Worm (Caenorhabditis elegans) whole organism, mixed stage, embryonic: ENCODE data around the gene H06H21.8.

Experiments used
- M03D4.4 ChIP-seq: sonication (generic microtip); optimal IDR thresholded peaks from 2 replicates; lab custom pipeline; 2017; ENCODE audit warnings: mild to moderate bottlenecking, missing genetic modification characterization, missing compliant biosample characterization
- bed-3 ChIP-seq: fragments of 200-800 bp; sonication (Bioruptor generic); optimal IDR thresholded peaks from 3 replicates; lab custom pipeline; 2018; ENCODE audit warnings: mild to moderate bottlenecking, missing genetic modification characterization, moderate library complexity, missing compliant biosample characterization
- blmp-1 ChIP-seq: fragments of 150-350 bp; optimal IDR thresholded peaks from 2 replicates; lab custom pipeline; 2014; ENCODE audit warnings: missing biosample characterization, missing genetic modification characterization
- ceh-39 ChIP-seq: fragments of 150-350 bp; optimal IDR thresholded peaks from 2 replicates; lab custom pipeline; 2014; ENCODE audit warnings: missing biosample characterization, missing genetic modification characterization
- ceh-43 ChIP-seq: fragments of 200-800 bp; sonication (Bioruptor generic); optimal IDR thresholded peaks from 2 replicates; lab custom pipeline; 2018; ENCODE audit warnings: mild to moderate bottlenecking, missing genetic modification characterization, moderate library complexity, missing compliant biosample characterization
- cnd-1 ChIP-seq: fragments of 200-800 bp; sonication (Bioruptor generic); optimal IDR thresholded peaks from 2 replicates; lab custom pipeline; 2018; ENCODE audit warnings: mild to moderate bottlenecking, missing genetic modification characterization, missing compliant biosample characterization
- drap-1 ChIP-seq: fragments of 200-800 bp; sonication (Bioruptor generic); optimal IDR thresholded peaks from 3 replicates; lab custom pipeline; 2018; ENCODE audit warnings: mild to moderate bottlenecking, missing genetic modification characterization, missing compliant biosample characterization
- elt-1 ChIP-seq: sonication (generic microtip); optimal IDR thresholded peaks from 2 replicates; lab custom pipeline; 2017; ENCODE audit warnings: missing genetic modification characterization, mild to moderate bottlenecking, missing compliant biosample characterization, antibody characterized with exemption, moderate library complexity, borderline replicate concordance; ENCODE audit not compliant: insufficient read depth
- elt-3 ChIP-seq: fragments of 150-350 bp; optimal IDR thresholded peaks from 2 replicates; lab custom pipeline; 2014; ENCODE audit warnings: missing biosample characterization, missing genetic modification characterization
- flh-1 ChIP-seq: fragments of 200-800 bp; sonication (Bioruptor generic); optimal IDR thresholded peaks from 2 replicates; lab custom pipeline; 2018; ENCODE audit warnings: mild to moderate bottlenecking, missing genetic modification characterization, moderate library complexity, missing compliant biosample characterization
- ham-2 ChIP-seq: fragments of 200-800 bp; sonication (Bioruptor generic); optimal IDR thresholded peaks from 2 replicates; lab custom pipeline; 2018; ENCODE audit warnings: mild to moderate bottlenecking, missing genetic modification characterization, missing compliant biosample characterization
- hlh-1 ChIP-seq: fragments of 150-350 bp; optimal IDR thresholded peaks from 2 replicates; lab custom pipeline; 2014; ENCODE audit warnings: missing biosample characterization, missing genetic modification reagents, missing genetic modification characterization
- lin-13 ChIP-seq: fragments of 150-350 bp; optimal IDR thresholded peaks from 2 replicates; lab custom pipeline; 2014; ENCODE audit warnings: missing biosample characterization, missing genetic modification characterization
- lsy-2 ChIP-seq: fragments of 150-350 bp; optimal IDR thresholded peaks from 2 replicates; lab custom pipeline; 2014; ENCODE audit warnings: missing biosample characterization, missing genetic modification characterization
- mep-1 ChIP-seq: fragments of 150-350 bp; optimal IDR thresholded peaks from 2 replicates; lab custom pipeline; 2017; ENCODE audit warnings: missing biosample characterization, missing genetic modification reagents, missing genetic modification characterization, inconsistent platforms
- nhr-12 ChIP-seq: fragments of 150-350 bp; optimal IDR thresholded peaks from 2 replicates; lab custom pipeline; 2014; ENCODE audit warnings: missing biosample characterization, missing genetic modification characterization
- nhr-2 ChIP-seq: fragments of 150-350 bp; optimal IDR thresholded peaks from 2 replicates; lab custom pipeline; 2014; ENCODE audit warnings: missing biosample characterization, missing genetic modification characterization
- nhr-237 ChIP-seq: fragments of 150-350 bp; optimal IDR thresholded peaks from 2 replicates; lab custom pipeline; 2014; ENCODE audit warnings: missing biosample characterization, missing genetic modification characterization
- nhr-76 ChIP-seq: sonication (generic microtip); optimal IDR thresholded peaks from 2 replicates; lab custom pipeline; 2017; ENCODE audit warnings: missing biosample characterization, missing genetic modification characterization
- pha-4 ChIP-seq: fragments of 150-350 bp; optimal IDR thresholded peaks from 2 replicates; lab custom pipeline; 2018; ENCODE audit warnings: missing biosample characterization, missing genetic modification reagents, missing genetic modification characterization
- sem-2 ChIP-seq: fragments of 200-800 bp; sonication (Bioruptor generic); optimal IDR thresholded peaks from 2 replicates; lab custom pipeline; 2018; ENCODE audit warnings: mild to moderate bottlenecking, missing genetic modification characterization, missing compliant biosample characterization
- snpc-4 ChIP-seq: fragments of 150-350 bp; optimal IDR thresholded peaks from 2 replicates; lab custom pipeline; 2014; ENCODE audit warnings: missing biosample characterization, missing genetic modification characterization
- sptf-1 ChIP-seq: sonication (generic microtip); optimal IDR thresholded peaks from 2 replicates; lab custom pipeline; 2017; ENCODE audit warnings: mild to moderate bottlenecking, missing genetic modification characterization, moderate library complexity, missing compliant biosample characterization
- tbx-8 ChIP-seq: fragments of 200-800 bp; sonication (Bioruptor generic); optimal IDR thresholded peaks from 2 replicates; lab custom pipeline; 2018; ENCODE audit warnings: mild to moderate bottlenecking, missing genetic modification characterization, moderate library complexity, missing compliant biosample characterization
- unc-120 ChIP-seq: sonication (generic microtip); optimal IDR thresholded peaks from 2 replicates; lab custom pipeline; 2017; ENCODE audit warnings: missing genetic modification characterization, missing compliant biosample characterization; ENCODE audit not compliant: poor library complexity, severe bottlenecking
- unc-39 ChIP-seq: fragments of 150-350 bp; optimal IDR thresholded peaks from 2 replicates; lab custom pipeline; 2014; ENCODE audit warnings: missing biosample characterization, missing genetic modification characterization
- zip-8 ChIP-seq: fragments of 150-350 bp; optimal IDR thresholded peaks from 2 replicates; lab custom pipeline; 2014; ENCODE audit warnings: missing biosample characterization, missing genetic modification characterization
- ztf-11 ChIP-seq: fragments of 150-350 bp; optimal IDR thresholded peaks from 2 replicates; lab custom pipeline; 2014; ENCODE audit warnings: missing biosample characterization, missing genetic modification characterization

Gene H06H21.8

DNA sequence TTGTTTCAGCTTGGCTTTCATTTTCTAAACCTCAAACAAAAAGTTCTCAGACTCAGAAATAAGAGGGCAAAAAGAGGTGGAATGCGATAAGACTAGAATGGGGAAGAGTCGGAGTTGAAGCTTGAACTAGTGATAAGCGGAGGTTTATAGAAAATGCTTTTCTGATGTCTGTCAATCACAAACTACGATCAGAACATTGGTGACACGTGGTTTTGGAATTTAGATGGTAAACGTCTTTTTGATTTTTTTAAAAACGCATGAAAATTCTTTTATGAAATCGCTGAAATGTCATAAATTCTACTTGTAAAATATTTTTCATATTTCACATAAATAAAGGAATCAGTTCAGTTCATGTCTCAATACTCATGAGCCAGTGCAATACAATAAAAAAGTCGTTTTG lies at the start of gene H06H21.8:
Gene H06H21.8 (minus strand): TSS at position 78 of the 400 bp plus-strand sequence.
- TF ChIP-seq cnd-1 (no peak), mep-1 (tag; lab: Kevin White, UChicago) (no peak), nhr-237 (tag; lab: Kevin White, UChicago) (no peak), elt-1 (tag; lab: Kevin White, UChicago) (no peak), blmp-1 (tag; lab: Kevin White, UChicago) (no peak), nhr-2 (tag; lab: Kevin White, UChicago) (no peak), lsy-2 (tag; lab: Kevin White, UChicago) (no peak), sptf-1 (no peak), ceh-39 (tag; lab: Kevin White, UChicago) (no peak), bed-3 (no peak)
- TF ChIP-seq, all 35 proteins: peak for 0

DNA sequence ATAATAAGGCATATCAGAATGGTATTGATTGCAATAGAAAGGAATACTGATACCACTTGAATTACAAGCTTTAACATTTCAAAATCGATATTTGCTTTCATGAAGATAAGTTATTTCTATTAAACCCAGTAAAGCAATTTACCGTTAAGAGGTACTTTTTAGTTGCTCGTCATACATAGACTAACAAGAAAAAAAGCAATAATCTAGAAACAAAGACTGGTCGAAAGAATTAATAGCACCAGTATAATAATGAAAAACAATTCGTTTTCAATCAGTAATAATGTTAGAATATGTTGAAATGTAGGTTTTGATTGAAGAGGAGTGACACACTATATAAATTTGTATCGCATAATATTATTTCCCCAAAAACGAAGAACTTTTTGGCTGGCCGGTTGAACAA lies 49.6 kb upstream of the H06H21.8 start, which contains the start of gene str-175:
Gene str-175 (minus strand): TSS at position 101 of the 400 bp plus-strand sequence.
- TF ChIP-seq blmp-1 (tag; lab: Kevin White, UChicago) (no peak), sem-2 (no peak)

DNA sequence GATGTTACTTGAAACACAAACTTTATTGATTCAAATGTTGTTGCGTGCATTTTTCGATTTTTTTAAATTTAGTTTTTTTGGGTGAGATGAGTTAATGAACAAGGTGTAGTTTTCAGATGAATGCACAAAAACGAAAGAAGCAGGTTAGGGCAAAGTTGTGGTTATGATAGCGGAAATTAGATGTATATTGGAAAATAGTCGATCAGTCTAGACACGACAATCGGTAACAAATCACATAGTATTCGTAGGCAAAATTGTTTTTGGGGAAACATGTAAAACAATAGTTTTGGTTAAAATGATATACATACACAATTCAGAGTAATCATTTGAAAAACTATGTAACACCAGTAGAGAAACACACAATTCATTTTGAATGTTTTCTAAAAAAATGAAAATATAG lies 46.7 kb upstream of the H06H21.8 start, which contains the start of gene str-172:
Gene str-172 (minus strand): TSS at position 101 of the 400 bp plus-strand sequence.
- TF ChIP-seq nhr-12 (tag; lab: Kevin White, UChicago) (no peak), flh-1 (GFP tag; lab: Kevin White, UChicago) (no peak), sem-2 (no peak), unc-39 (no peak), tbx-8 (GFP tag; lab: Kevin White, UChicago) (no peak), drap-1 (no peak), nhr-237 (tag; lab: Kevin White, UChicago) (no peak), pha-4 (no peak), ham-2 (GFP tag; lab: Kevin White, UChicago) (no peak), nhr-2 (tag; lab: Kevin White, UChicago) (no peak), sptf-1 (no peak), ztf-11 (no peak), unc-120 (tag; lab: Kevin White, UChicago) (no peak), mep-1 (tag; lab: Kevin White, UChicago) (no peak), hlh-1 (tag; lab: Kevin White, UChicago) (no peak), ceh-43 (GFP tag; lab: Kevin White, UChicago) (no peak)

DNA sequence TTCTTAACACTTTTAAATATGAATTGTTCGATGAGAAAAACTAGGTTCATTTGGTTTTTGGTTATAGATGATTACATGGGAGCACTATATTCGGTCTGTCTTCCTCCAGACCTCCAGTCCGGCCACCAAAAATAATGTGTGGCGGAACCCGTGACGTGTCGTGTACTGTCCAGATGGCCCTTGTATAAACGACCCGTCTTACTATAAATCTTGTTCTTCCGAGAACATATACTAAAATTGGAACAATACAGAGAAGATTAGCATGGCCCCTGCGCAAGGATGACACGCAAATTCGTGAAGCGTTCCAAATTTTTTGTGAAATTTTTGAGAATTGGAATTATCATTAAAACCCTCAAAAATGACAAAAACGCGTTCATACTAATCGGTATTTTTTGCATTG lies 45.7 kb upstream of the H06H21.8 start:
- TF ChIP-seq lin-13 (tag; lab: Kevin White, UChicago) (no peak), unc-39 (no peak), nhr-76 (tag; lab: Kevin White, UChicago) (no peak), sptf-1 (no peak), tbx-8 (GFP tag; lab: Kevin White, UChicago) (no peak), snpc-4 (no peak), zip-8 (tag; lab: Kevin White, UChicago) (no peak), mep-1 (tag; lab: Kevin White, UChicago) (no peak), drap-1 (no peak), nhr-12 (tag; lab: Kevin White, UChicago) (no peak)

DNA sequence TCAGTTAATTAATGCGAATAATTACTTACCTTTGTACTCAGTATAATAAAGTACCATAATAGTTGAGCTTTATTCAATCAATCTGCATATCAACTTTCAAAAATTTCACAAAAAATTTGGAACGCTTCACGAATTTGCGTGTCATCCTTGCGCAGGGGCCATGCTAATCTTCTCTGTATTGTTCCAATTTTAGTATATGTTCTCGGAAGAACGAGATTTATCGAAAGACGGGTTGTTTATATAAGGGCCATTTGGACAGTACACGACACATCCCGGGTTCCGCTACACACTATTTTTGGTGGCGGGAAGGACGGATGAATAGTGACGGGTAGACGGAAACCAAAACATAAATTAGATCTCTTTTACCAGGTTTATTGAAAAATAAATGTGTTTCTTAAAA lies 43.6 kb upstream of the H06H21.8 start:
- no peak for TF ChIP-seq lsy-2 (tag; lab: Kevin White, UChicago)
- no peak for TF ChIP-seq ceh-39 (tag; lab: Kevin White, UChicago)
- TF ChIP-seq pha-4 = no peak
- no peak for TF ChIP-seq elt-3 (tag; lab: Kevin White, UChicago)
- TF ChIP-seq unc-120 (tag; lab: Kevin White, UChicago) = no peak
- TF ChIP-seq sptf-1 = no peak
- no peak for TF ChIP-seq ham-2 (GFP tag; lab: Kevin White, UChicago)
- TF ChIP-seq elt-1 (tag; lab: Kevin White, UChicago) = no peak
- no peak for TF ChIP-seq lin-13 (tag; lab: Kevin White, UChicago)
- TF ChIP-seq, all 35 proteins: peak for 0

DNA sequence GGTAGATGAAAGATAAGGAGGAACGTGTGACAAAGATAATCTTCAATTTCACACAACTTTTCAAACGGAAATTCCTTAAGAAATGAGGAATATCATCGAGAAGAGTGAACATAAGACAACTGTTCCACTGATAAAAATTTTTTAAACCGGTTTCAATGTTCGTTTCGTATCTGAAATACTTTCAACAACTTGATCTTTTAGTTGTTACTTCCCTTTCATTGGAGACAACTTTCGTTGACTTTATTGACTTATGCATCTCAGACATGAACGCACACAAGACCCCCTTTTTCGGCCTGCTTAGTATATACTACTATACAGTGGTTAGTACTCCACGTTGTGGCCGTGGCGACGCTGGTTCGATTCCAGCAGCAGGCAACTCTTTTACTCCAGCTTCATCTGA lies 40.5 kb upstream of the H06H21.8 start, which contains the start of the genes Y17G9A.4 and str-173:
Gene Y17G9A.4 (minus strand): TSS at position 101 of the 400 bp plus-strand sequence.
Gene str-173 (plus strand): TSS at position 325 of the 400 bp plus-strand sequence.
- TF ChIP-seq elt-3 (tag; lab: Kevin White, UChicago) (no peak), lin-13 (tag; lab: Kevin White, UChicago) (no peak), tbx-8 (GFP tag; lab: Kevin White, UChicago) (no peak), elt-1 (tag; lab: Kevin White, UChicago) (no peak), pha-4 (no peak), M03D4.4 (no peak), sptf-1 (no peak), unc-120 (tag; lab: Kevin White, UChicago) (no peak), lsy-2 (tag; lab: Kevin White, UChicago) (no peak), zip-8 (tag; lab: Kevin White, UChicago) (no peak), nhr-237 (tag; lab: Kevin White, UChicago) (no peak), ham-2 (GFP tag; lab: Kevin White, UChicago) (no peak)
